Worm (Caenorhabditis elegans) whole organism, late embryonic: ENCODE results near the gene tag-10.

ENCODE experiments used
- ama-1 ChIP-seq: fragments of 150-350 bp; optimal IDR thresholded peaks from 2 replicates; lab custom pipeline; 2014
- ceh-6 ChIP-seq: fragments of 200-800 bp; sonication (Bioruptor generic); optimal IDR thresholded peaks from 2 replicates; lab custom pipeline; 2018; ENCODE audit warnings: mild to moderate bottlenecking, missing genetic modification characterization, missing compliant biosample characterization
- dmd-4 ChIP-seq: sonication (generic microtip); optimal IDR thresholded peaks from 2 replicates; lab custom pipeline; 2016; ENCODE audit warnings: borderline replicate concordance, missing genetic modification characterization, missing compliant biosample characterization
- ets-4 ChIP-seq: sonication (generic microtip); optimal IDR thresholded peaks from 2 replicates; lab custom pipeline; 2016; ENCODE audit warnings: missing genetic modification characterization, missing compliant biosample characterization
- fkh-10 ChIP-seq: fragments of 150-350 bp; optimal IDR thresholded peaks from 2 replicates; lab custom pipeline; 2014; ENCODE audit warnings: missing biosample characterization, missing genetic modification reagents, missing genetic modification characterization
- npax-4 ChIP-seq: sonication (generic microtip); optimal IDR thresholded peaks from 2 replicates; lab custom pipeline; 2016; ENCODE audit warnings: missing genetic modification characterization, missing compliant biosample characterization
- sdc-2 ChIP-seq: sonication (generic microtip); optimal IDR thresholded peaks from 2 replicates; lab custom pipeline; 2016; ENCODE audit warnings: missing genotype, missing genetic modification characterization, missing compliant biosample characterization

- TF ChIP-seq ceh-6 (no peak), ama-1 (lab: Kevin White, UChicago) (no peak), ets-4 (no peak), npax-4 (no peak), fkh-10 (GFP tag; lab: Kevin White, UChicago) (no peak), sdc-2 (tag; lab: Kevin White, UChicago) (no peak), dmd-4 (tag; lab: Kevin White, UChicago) (no peak)
Observed at ce11 chrII:13590461-13590860, 41.9 kb upstream of the tag-10 start, which contains the start of gene clec-145.
